Worm (Caenorhabditis elegans) whole organism, L1 larva: ENCODE measurements around the gene C08A9.3.

Experiments
- Y116A8C.19 ChIP-seq: sonication (generic microtip); optimal IDR thresholded peaks from 2 replicates; lab custom pipeline; 2016; ENCODE audit warnings: missing compliant biosample characterization, missing genetic modification characterization, borderline replicate concordance
- aha-1 ChIP-seq: fragments of 150-350 bp; optimal IDR thresholded peaks from 2 replicates; lab custom pipeline; 2014; ENCODE audit warnings: missing biosample characterization, missing genetic modification characterization
- alr-1 ChIP-seq: fragments of 200-800 bp; sonication (Bioruptor generic); optimal IDR thresholded peaks from 2 replicates; lab custom pipeline; 2018; ENCODE audit warnings: borderline replicate concordance, mild to moderate bottlenecking, missing genetic modification characterization, missing compliant biosample characterization
- aly-2 ChIP-seq: fragments of 150-350 bp; optimal IDR thresholded peaks from 2 replicates; lab custom pipeline; 2014; ENCODE audit warnings: missing biosample characterization, missing genetic modification characterization
- blmp-1 ChIP-seq: fragments of 150-350 bp; optimal IDR thresholded peaks from 2 replicates; lab custom pipeline; 2014; ENCODE audit warnings: missing biosample characterization, missing genetic modification characterization
- ceh-63 ChIP-seq: fragments of 200-800 bp; sonication (Bioruptor generic); optimal IDR thresholded peaks from 2 replicates; lab custom pipeline; 2018; ENCODE audit warnings: mild to moderate bottlenecking, missing genetic modification characterization, missing compliant biosample characterization
- ceh-8 ChIP-seq: fragments of 200-800 bp; sonication (Bioruptor generic); optimal IDR thresholded peaks from 2 replicates; lab custom pipeline; 2018; ENCODE audit warnings: mild to moderate bottlenecking, missing genetic modification characterization, moderate library complexity, missing compliant biosample characterization
- ces-1 ChIP-seq: fragments of 150-350 bp; optimal IDR thresholded peaks from 2 replicates; lab custom pipeline; 2014; ENCODE audit warnings: missing biosample characterization, missing genetic modification reagents, missing genetic modification characterization
- dpl-1 ChIP-seq, 3 experiments: fragments of 150-350 bp in 2 of 3; sonication (generic microtip) in 1 of 3; optimal IDR thresholded peaks; 2 replicates each; lab custom pipeline; 2014 to 2017; ENCODE audit warnings: missing biosample characterization in 3 of 3, missing genetic modification characterization in 3 of 3, missing genetic modification reagents in 3 of 3
- egl-27 ChIP-seq, 2 experiments: fragments of 150-350 bp in 1 of 2; sonication (generic microtip); optimal IDR thresholded peaks; 3 replicates each; lab custom pipeline; 2017 to 2018; ENCODE audit warnings: missing biosample characterization in 2 of 2, missing genetic modification characterization in 2 of 2, missing genetic modification reagents in 2 of 2
- elt-2 ChIP-seq: sonication (generic microtip); optimal IDR thresholded peaks from 2 replicates; lab custom pipeline; 2016; ENCODE audit warnings: missing genetic modification characterization, mild to moderate bottlenecking, inconsistent platforms, missing compliant biosample characterization, missing genetic modification reagents
- fkh-10 ChIP-seq: sonication (generic microtip); optimal IDR thresholded peaks from 2 replicates; lab custom pipeline; 2017; ENCODE audit warnings: missing biosample characterization, missing genetic modification reagents, missing genetic modification characterization
- fos-1 ChIP-seq: fragments of 150-350 bp; optimal IDR thresholded peaks from 2 replicates; lab custom pipeline; 2014; ENCODE audit warnings: missing biosample characterization, missing genetic modification characterization
- grh-1 ChIP-seq: fragments of 200-800 bp; sonication (Bioruptor generic); IDR thresholded peaks from 2 replicates; pipeline ENCODE4 v1.3.6; 2022; ENCODE audit warnings: missing genetic modification reagents, missing genetic modification characterization, missing compliant biosample characterization
- hlh-17 ChIP-seq: fragments of 200-800 bp; sonication (Bioruptor generic); optimal IDR thresholded peaks from 2 replicates; lab custom pipeline; 2018; ENCODE audit warnings: missing genetic modification characterization, mild to moderate bottlenecking, missing compliant biosample characterization, moderate library complexity, borderline replicate concordance
- hlh-4 ChIP-seq: sonication (generic microtip); optimal IDR thresholded peaks from 2 replicates; lab custom pipeline; 2016; ENCODE audit warnings: mild to moderate bottlenecking, missing genetic modification characterization, missing compliant biosample characterization
- isw-1 ChIP-seq: fragments of 200-800 bp; sonication (Bioruptor generic); IDR thresholded peaks from 2 replicates; pipeline ENCODE4 v1.3.6; 2022; ENCODE audit warnings: missing genetic modification characterization, missing compliant biosample characterization
- jun-1 ChIP-seq: fragments of 150-350 bp; optimal IDR thresholded peaks from 2 replicates; lab custom pipeline; 2014; ENCODE audit warnings: missing biosample characterization, missing genetic modification reagents, missing genetic modification characterization
- lin-14 ChIP-seq: fragments of 200-800 bp; sonication (Bioruptor generic); optimal IDR thresholded peaks from 2 replicates; lab custom pipeline; 2018; ENCODE audit warnings: mild to moderate bottlenecking, missing genetic modification characterization, moderate library complexity, missing compliant biosample characterization
- lir-3 ChIP-seq: sonication (generic microtip); optimal IDR thresholded peaks from 2 replicates; lab custom pipeline; 2016; ENCODE audit warnings: mild to moderate bottlenecking, missing genetic modification characterization, moderate library complexity, missing compliant biosample characterization; ENCODE audit not compliant: poor library complexity
- mef-2 ChIP-seq: fragments of 150-350 bp; optimal IDR thresholded peaks from 2 replicates; lab custom pipeline; 2014; ENCODE audit warnings: missing biosample characterization, missing genetic modification characterization
- nhr-11 ChIP-seq: fragments of 150-350 bp; optimal IDR thresholded peaks from 2 replicates; lab custom pipeline; 2014; ENCODE audit warnings: missing biosample characterization, missing genetic modification characterization
- nhr-19 ChIP-seq: fragments of 200-800 bp; sonication (Bioruptor generic); conservative IDR thresholded peaks from 2 replicates; pipeline ENCODE4 v1.3.6; 2022; ENCODE audit warnings: missing genetic modification characterization, missing compliant biosample characterization
- nhr-20 ChIP-seq: sonication (generic microtip); optimal IDR thresholded peaks from 2 replicates; lab custom pipeline; 2016; ENCODE audit warnings: mild to moderate bottlenecking, missing genetic modification characterization, missing compliant biosample characterization
- nhr-47 ChIP-seq: sonication (generic microtip); optimal IDR thresholded peaks from 2 replicates; lab custom pipeline; 2016; ENCODE audit warnings: mild to moderate bottlenecking, missing genetic modification characterization, moderate library complexity, missing compliant biosample characterization
- nhr-77 ChIP-seq: fragments of 150-350 bp; optimal IDR thresholded peaks from 2 replicates; lab custom pipeline; 2014; ENCODE audit warnings: missing biosample characterization, missing genetic modification characterization
- nhr-84 ChIP-seq: sonication (generic microtip); optimal IDR thresholded peaks from 2 replicates; lab custom pipeline; 2017; ENCODE audit warnings: missing biosample characterization, missing genetic modification characterization
- nhr-90 ChIP-seq: sonication (generic microtip); optimal IDR thresholded peaks from 2 replicates; lab custom pipeline; 2016; ENCODE audit warnings: mild to moderate bottlenecking, missing genetic modification characterization, missing compliant biosample characterization; ENCODE audit not compliant: poor library complexity
- pax-3 ChIP-seq: fragments of 200-800 bp; sonication (Bioruptor generic); optimal IDR thresholded peaks from 2 replicates; lab custom pipeline; 2018; ENCODE audit warnings: mild to moderate bottlenecking, missing genetic modification characterization, moderate library complexity, missing compliant biosample characterization
- rnt-1 ChIP-seq: sonication (generic microtip); optimal IDR thresholded peaks from 2 replicates; lab custom pipeline; 2016; ENCODE audit warnings: mild to moderate bottlenecking, missing genetic modification characterization, moderate library complexity, missing compliant biosample characterization
- skn-1 ChIP-seq: fragments of 150-350 bp; optimal IDR thresholded peaks from 2 replicates; lab custom pipeline; 2014; ENCODE audit warnings: missing biosample characterization, missing genetic modification characterization
- sox-4 ChIP-seq: sonication (generic microtip); optimal IDR thresholded peaks from 2 replicates; lab custom pipeline; 2016; ENCODE audit warnings: missing genetic modification characterization, missing compliant biosample characterization
- tbx-2 ChIP-seq: sonication (generic microtip); optimal IDR thresholded peaks from 2 replicates; lab custom pipeline; 2016; ENCODE audit warnings: missing genetic modification characterization, missing compliant biosample characterization
- zag-1 ChIP-seq: fragments of 150-350 bp; optimal IDR thresholded peaks from 2 replicates; lab custom pipeline; 2014; ENCODE audit warnings: missing biosample characterization, missing genetic modification characterization
- ztf-11 ChIP-seq, 2 experiments: sonication (generic microtip); optimal IDR thresholded peaks; 2 replicates each; lab custom pipeline; 2016 to 2017; ENCODE audit warnings: missing genetic modification characterization in 2 of 2, missing biosample characterization in 1 of 2, missing compliant biosample characterization in 1 of 2

The C08A9.3 gene

DNA sequence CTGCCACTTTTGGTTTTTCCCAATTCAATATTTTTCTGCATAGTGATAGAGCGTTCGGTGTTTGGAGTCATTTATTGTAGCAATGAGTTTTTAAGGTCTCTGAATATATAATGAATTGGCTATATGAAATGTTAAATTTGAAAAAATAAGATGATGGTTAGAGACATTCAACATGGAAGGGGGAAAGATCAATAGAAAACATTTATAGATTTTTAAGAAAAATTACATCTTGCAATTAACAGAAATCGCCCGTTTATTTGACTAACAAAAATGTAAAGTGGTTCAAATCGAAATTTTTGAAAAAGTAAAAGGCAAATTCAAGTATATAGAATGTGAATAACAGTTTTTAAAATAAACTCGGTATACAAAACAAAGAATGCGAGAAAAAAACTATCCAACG is 17.5 kb upstream of the C08A9.3 start, which contains the start of gene lido-5:
lido-5 (minus strand) TSS at position 101 of the 400 bp plus-strand sequence.
- no peak for TF ChIP-seq hlh-4 (tag; lab: Kevin White, UChicago)
- no peak for TF ChIP-seq ztf-11 (tag; optimal IDR thresholded peaks at IDR 0.05; lab: Kevin White, UChicago)
- no peak for TF ChIP-seq hlh-17 (GFP tag; lab: Kevin White, UChicago)
- TF ChIP-seq ces-1 (GFP tag; lab: Kevin White, UChicago), result no peak
- no peak for TF ChIP-seq blmp-1 (tag; lab: Kevin White, UChicago)
- no peak for TF ChIP-seq tbx-2
- TF ChIP-seq jun-1 (tag; lab: Kevin White, UChicago), result no peak
- TF ChIP-seq ceh-8 (GFP tag; lab: Kevin White, UChicago), result no peak
- no peak for TF ChIP-seq zag-1 (tag; lab: Kevin White, UChicago)
- TF ChIP-seq ceh-63 (GFP tag; lab: Kevin White, UChicago), result no peak
- TF ChIP-seq nhr-77 (tag; lab: Kevin White, UChicago), result no peak
- no peak for TF ChIP-seq lin-14 (GFP tag; lab: Kevin White, UChicago)
- TF ChIP-seq dpl-1 (GFP tag; optimal IDR thresholded peaks at IDR 0.05; lab: Kevin White, UChicago), result no peak
- no peak for TF ChIP-seq mef-2 (tag; lab: Kevin White, UChicago)
- no peak for TF ChIP-seq aha-1 (tag; lab: Kevin White, UChicago)
- no peak for TF ChIP-seq nhr-19 (GFP tag; lab: Robert Waterston, UW)
- TF ChIP-seq sox-4, result no peak
- no peak for TF ChIP-seq nhr-20 (tag; lab: Kevin White, UChicago)
- TF ChIP-seq fkh-10 (GFP tag; lab: Kevin White, UChicago), result no peak
- no peak for TF ChIP-seq nhr-47

DNA sequence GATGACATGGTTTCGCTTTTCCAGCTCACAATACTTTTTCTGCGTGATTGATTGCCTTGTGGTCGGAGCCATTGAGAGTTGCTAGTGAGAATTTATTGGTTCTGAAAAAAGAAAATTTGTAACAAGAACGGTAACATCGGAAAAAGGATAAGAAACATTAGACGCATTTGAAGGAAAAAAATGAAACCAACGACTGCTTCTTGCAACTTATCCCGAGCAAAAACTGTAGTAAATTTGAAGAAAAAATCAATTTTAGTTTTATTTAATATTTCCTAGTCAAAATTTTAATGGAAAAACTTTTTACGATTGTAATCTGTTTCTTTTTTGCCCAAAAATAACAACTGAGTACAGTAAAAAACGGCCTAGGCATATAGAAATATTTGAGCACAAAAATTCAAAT is 14.6 kb upstream of the C08A9.3 start, which contains the start of gene lido-4:
lido-4 (minus strand) TSS at position 101 of the 400 bp plus-strand sequence.
- TF ChIP-seq fos-1 (tag; lab: Kevin White, UChicago), result no peak
- no peak for TF ChIP-seq nhr-84 (tag; lab: Kevin White, UChicago)
- no peak for TF ChIP-seq nhr-11
- TF ChIP-seq aly-2, result no peak
- TF ChIP-seq nhr-90 (tag; lab: Kevin White, UChicago), result no peak
- no peak for TF ChIP-seq rnt-1 (tag; lab: Kevin White, UChicago)
- no peak for TF ChIP-seq alr-1 (tag; lab: Kevin White, UChicago)
- TF ChIP-seq skn-1 (tag; lab: Kevin White, UChicago), result no peak
- no peak for TF ChIP-seq elt-2 (tag; lab: Kevin White, UChicago)

DNA sequence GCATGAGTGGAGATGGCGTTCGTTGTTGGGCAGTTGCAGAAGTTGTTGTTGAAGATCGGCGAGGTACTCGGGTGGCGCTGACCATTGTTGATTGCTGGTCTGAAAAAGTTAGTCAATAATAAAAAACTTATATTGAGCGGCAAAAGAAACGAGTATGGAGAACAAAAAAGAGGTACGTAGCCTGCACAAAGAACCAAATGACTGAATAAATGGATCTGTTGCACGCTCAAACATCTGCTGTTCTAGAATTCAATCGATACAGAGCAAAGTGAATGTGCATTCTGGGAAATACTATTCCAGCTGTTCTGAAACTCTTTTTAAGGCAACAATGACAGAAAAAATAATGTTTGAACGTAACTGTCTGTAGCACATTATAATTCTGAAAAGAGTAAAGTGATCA is 7.6 kb upstream of the C08A9.3 start, which contains the start of gene lido-2:
lido-2 (minus strand) TSS at position 101 of the 400 bp plus-strand sequence.
- TF ChIP-seq Y116A8C.19 (tag; lab: Kevin White, UChicago), result no peak
- TF ChIP-seq rnt-1 (tag; lab: Kevin White, UChicago), result no peak
- TF ChIP-seq pax-3 (tag; lab: Kevin White, UChicago), result no peak
- no peak for TF ChIP-seq nhr-47
- no peak for TF ChIP-seq sox-4
- TF ChIP-seq grh-1 (GFP tag; lab: Robert Waterston, UW), result no peak
- TF ChIP-seq hlh-17 (GFP tag; lab: Kevin White, UChicago), result no peak
- TF ChIP-seq lir-3, result no peak
- TF ChIP-seq nhr-19 (GFP tag; lab: Robert Waterston, UW), result no peak
- TF ChIP-seq fkh-10 (GFP tag; lab: Kevin White, UChicago), result no peak
- no peak for TF ChIP-seq egl-27 (tag; optimal IDR thresholded peaks at IDR 0.05; lab: Kevin White, UChicago)
- TF ChIP-seq isw-1, result no peak
